Worm (Caenorhabditis elegans): ENCODE measurements around the gene Y41G9A.5.

Y41G9A.5 gene

ce11 chrX:2996976-2997399, 50.5 kb downstream of the Y41G9A.5 start:
- TF ChIP-seq ceh-82 (tag; optimal IDR thresholded peaks at IDR 0.05) = peak; percentile 95
- TF ChIP-seq nhr-237 (tag; optimal IDR thresholded peaks at IDR 0.05) = peak; percentile 98
- peak; percentile 99 for TF ChIP-seq fos-1 (tag; optimal IDR thresholded peaks at IDR 0.05)
- peak; percentile 99 for TF ChIP-seq lin-13 (GFP tag; optimal IDR thresholded peaks at IDR 0.05)
- peak; percentile 99 for TF ChIP-seq nhr-6 (tag; optimal IDR thresholded peaks at IDR 0.05)
- peak; percentile 89 to 96 for TF ChIP-seq mdl-1 (tag; optimal IDR thresholded peaks at IDR 0.05)
- TF ChIP-seq lin-39 (tag; optimal IDR thresholded peaks at IDR 0.05) = peak; percentile 96
- peak; percentile 98 for TF ChIP-seq sem-4 (tag; optimal IDR thresholded peaks at IDR 0.05)
- peak; percentile 98 for TF ChIP-seq nhr-77 (tag; optimal IDR thresholded peaks at IDR 0.05)
- peak; percentile 77 for TF ChIP-seq alr-1 (tag; optimal IDR thresholded peaks at IDR 0.05)
- TF ChIP-seq elt-1 (tag; optimal IDR thresholded peaks at IDR 0.05) = no peak
- peak; percentile 100 for TF ChIP-seq crh-2 (tag; optimal IDR thresholded peaks at IDR 0.05)
- TF ChIP-seq nhr-25 (tag; optimal IDR thresholded peaks at IDR 0.05) = peak; percentile 99
- TF ChIP-seq nhr-12 (tag; optimal IDR thresholded peaks at IDR 0.05) = peak; percentile 68
- peak; percentile 98 for TF ChIP-seq nhr-10 (tag; optimal IDR thresholded peaks at IDR 0.05)
- peak; percentile 76 for TF ChIP-seq lin-11 (tag; optimal IDR thresholded peaks at IDR 0.05)
- peak; percentile 79 for TF ChIP-seq peb-1 (tag; optimal IDR thresholded peaks at IDR 0.05)
- TF ChIP-seq nhr-23 (tag; optimal IDR thresholded peaks at IDR 0.05) = no peak
- peak; percentile 89 for TF ChIP-seq nhr-11 (tag; optimal IDR thresholded peaks at IDR 0.05)
- TF ChIP-seq sma-3 (GFP tag; optimal IDR thresholded peaks at IDR 0.05) = peak; percentile 98
- TF ChIP-seq ztf-11 (tag; optimal IDR thresholded peaks at IDR 0.05) = peak; percentile 82
- peak; percentile 65 for TF ChIP-seq aly-2 (tag; optimal IDR thresholded peaks at IDR 0.05)
- peak; percentile 100 for TF ChIP-seq unc-55 (GFP tag; optimal IDR thresholded peaks at IDR 0.05)
- peak; percentile 97 for TF ChIP-seq egl-27 (tag; optimal IDR thresholded peaks at IDR 0.05)
- TF ChIP-seq nhr-129 (tag; optimal IDR thresholded peaks at IDR 0.05) = peak; percentile 99
- TF ChIP-seq R02D3.7 (tag; optimal IDR thresholded peaks at IDR 0.05) = peak; percentile 85
- peak; percentile 91 for TF ChIP-seq unc-39 (tag; optimal IDR thresholded peaks at IDR 0.05)
- TF ChIP-seq sma-9 (GFP tag; optimal IDR thresholded peaks at IDR 0.05) = peak; percentile 98
- peak; percentile 9 for TF ChIP-seq sma-9 (tag; optimal IDR thresholded peaks at IDR 0.05)
- TF ChIP-seq elt-3 (tag; optimal IDR thresholded peaks at IDR 0.05) = peak; percentile 55
- TF ChIP-seq skn-1 (tag; optimal IDR thresholded peaks at IDR 0.05) = peak; percentile 96
- TF ChIP-seq ZK546.5 (tag; optimal IDR thresholded peaks at IDR 0.05) = peak; percentile 81
- peak; percentile 99 for TF ChIP-seq zag-1 (tag; optimal IDR thresholded peaks at IDR 0.05)
- TF ChIP-seq mab-5 (tag; optimal IDR thresholded peaks at IDR 0.05) = peak; percentile 98
- TF ChIP-seq C34F6.9 (tag; optimal IDR thresholded peaks at IDR 0.05) = peak; percentile 99
- peak; percentile 95 for TF ChIP-seq ztf-4 (tag; optimal IDR thresholded peaks at IDR 0.05)
- TF ChIP-seq unc-62 (GFP tag; optimal IDR thresholded peaks at IDR 0.05) = peak; percentile 90
- TF ChIP-seq Y55F3AM.14 (GFP tag; optimal IDR thresholded peaks at IDR 0.05) = peak; percentile 95
- TF ChIP-seq ama-1 (optimal IDR thresholded peaks at IDR 0.05) = no peak
- peak; percentile 91 for TF ChIP-seq snpc-4 (tag; optimal IDR thresholded peaks at IDR 0.05)
- TF ChIP-seq mbf-1 (tag; optimal IDR thresholded peaks at IDR 0.05) = peak; percentile 84
- peak; percentile 100 for TF ChIP-seq nhr-21 (tag; optimal IDR thresholded peaks at IDR 0.05)
- peak; percentile 75 for TF ChIP-seq blmp-1 (tag; optimal IDR thresholded peaks at IDR 0.05; ENCODE audit: insufficient read depth)
- TF ChIP-seq ztf-1 (GFP tag; conservative IDR thresholded peaks at IDR 0.05) = no peak
- TF ChIP-seq lsy-2 (tag; optimal IDR thresholded peaks at IDR 0.05) = peak; percentile 96 to 98
- peak; percentile 85 for TF ChIP-seq dmd-4 (tag; optimal IDR thresholded peaks at IDR 0.05)
- TF ChIP-seq gmeb-1 (tag; optimal IDR thresholded peaks at IDR 0.05) = peak; percentile 93
- peak; percentile 88 for TF ChIP-seq ceh-16 (tag; optimal IDR thresholded peaks at IDR 0.05)
- peak; percentile 99 for TF ChIP-seq F13H6.1 (tag; optimal IDR thresholded peaks at IDR 0.05)

All from whole organism, L2 larva.